Worm (Caenorhabditis elegans) whole organism, mixed stage, embryonic: ENCODE results near the gene F35F10.5.

Experiments used
- M03D4.4 ChIP-seq: sonication (generic microtip); optimal IDR thresholded peaks from 2 replicates; lab custom pipeline; 2017; ENCODE audit warnings: mild to moderate bottlenecking, missing genetic modification characterization, missing compliant biosample characterization
- bed-3 ChIP-seq: fragments of 200-800 bp; sonication (Bioruptor generic); optimal IDR thresholded peaks from 3 replicates; lab custom pipeline; 2018; ENCODE audit warnings: mild to moderate bottlenecking, missing genetic modification characterization, moderate library complexity, missing compliant biosample characterization
- blmp-1 ChIP-seq: fragments of 150-350 bp; optimal IDR thresholded peaks from 2 replicates; lab custom pipeline; 2014; ENCODE audit warnings: missing biosample characterization, missing genetic modification characterization
- ceh-39 ChIP-seq: fragments of 150-350 bp; optimal IDR thresholded peaks from 2 replicates; lab custom pipeline; 2014; ENCODE audit warnings: missing biosample characterization, missing genetic modification characterization
- ceh-43 ChIP-seq: fragments of 200-800 bp; sonication (Bioruptor generic); optimal IDR thresholded peaks from 2 replicates; lab custom pipeline; 2018; ENCODE audit warnings: mild to moderate bottlenecking, missing genetic modification characterization, moderate library complexity, missing compliant biosample characterization
- ceh-83 ChIP-seq: fragments of 200-800 bp; sonication (Bioruptor generic); optimal IDR thresholded peaks from 2 replicates; lab custom pipeline; 2018; ENCODE audit warnings: mild to moderate bottlenecking, missing genetic modification characterization, missing compliant biosample characterization
- ces-1 ChIP-seq: fragments of 150-350 bp; optimal IDR thresholded peaks from 2 replicates; lab custom pipeline; 2014; ENCODE audit warnings: missing biosample characterization, missing genetic modification reagents, missing genetic modification characterization
- cnd-1 ChIP-seq: fragments of 200-800 bp; sonication (Bioruptor generic); optimal IDR thresholded peaks from 2 replicates; lab custom pipeline; 2018; ENCODE audit warnings: mild to moderate bottlenecking, missing genetic modification characterization, missing compliant biosample characterization
- drap-1 ChIP-seq: fragments of 200-800 bp; sonication (Bioruptor generic); optimal IDR thresholded peaks from 3 replicates; lab custom pipeline; 2018; ENCODE audit warnings: mild to moderate bottlenecking, missing genetic modification characterization, missing compliant biosample characterization
- elt-1 ChIP-seq: sonication (generic microtip); optimal IDR thresholded peaks from 2 replicates; lab custom pipeline; 2017; ENCODE audit warnings: missing genetic modification characterization, mild to moderate bottlenecking, missing compliant biosample characterization, antibody characterized with exemption, moderate library complexity, borderline replicate concordance; ENCODE audit not compliant: insufficient read depth
- elt-3 ChIP-seq: fragments of 150-350 bp; optimal IDR thresholded peaks from 2 replicates; lab custom pipeline; 2014; ENCODE audit warnings: missing biosample characterization, missing genetic modification characterization
- ham-2 ChIP-seq: fragments of 200-800 bp; sonication (Bioruptor generic); optimal IDR thresholded peaks from 2 replicates; lab custom pipeline; 2018; ENCODE audit warnings: mild to moderate bottlenecking, missing genetic modification characterization, missing compliant biosample characterization
- hlh-1 ChIP-seq: fragments of 150-350 bp; optimal IDR thresholded peaks from 2 replicates; lab custom pipeline; 2014; ENCODE audit warnings: missing biosample characterization, missing genetic modification reagents, missing genetic modification characterization
- lin-13 ChIP-seq: fragments of 150-350 bp; optimal IDR thresholded peaks from 2 replicates; lab custom pipeline; 2014; ENCODE audit warnings: missing biosample characterization, missing genetic modification characterization
- lsy-2 ChIP-seq: fragments of 150-350 bp; optimal IDR thresholded peaks from 2 replicates; lab custom pipeline; 2014; ENCODE audit warnings: missing biosample characterization, missing genetic modification characterization
- mab-5 ChIP-seq: fragments of 150-350 bp; optimal IDR thresholded peaks from 2 replicates; lab custom pipeline; 2014; ENCODE audit warnings: missing biosample characterization, missing genetic modification characterization
- mep-1 ChIP-seq: fragments of 150-350 bp; optimal IDR thresholded peaks from 2 replicates; lab custom pipeline; 2017; ENCODE audit warnings: missing biosample characterization, missing genetic modification reagents, missing genetic modification characterization, inconsistent platforms
- mls-2 ChIP-seq: sonication (generic microtip); optimal IDR thresholded peaks from 2 replicates; lab custom pipeline; 2016; ENCODE audit warnings: mild to moderate bottlenecking, missing genetic modification characterization, moderate library complexity, missing compliant biosample characterization
- nhr-12 ChIP-seq: fragments of 150-350 bp; optimal IDR thresholded peaks from 2 replicates; lab custom pipeline; 2014; ENCODE audit warnings: missing biosample characterization, missing genetic modification characterization
- nhr-2 ChIP-seq: fragments of 150-350 bp; optimal IDR thresholded peaks from 2 replicates; lab custom pipeline; 2014; ENCODE audit warnings: missing biosample characterization, missing genetic modification characterization
- nhr-237 ChIP-seq: fragments of 150-350 bp; optimal IDR thresholded peaks from 2 replicates; lab custom pipeline; 2014; ENCODE audit warnings: missing biosample characterization, missing genetic modification characterization
- nhr-28 ChIP-seq: fragments of 150-350 bp; optimal IDR thresholded peaks from 2 replicates; lab custom pipeline; 2014; ENCODE audit warnings: missing biosample characterization, missing genetic modification characterization
- nhr-76 ChIP-seq: sonication (generic microtip); optimal IDR thresholded peaks from 2 replicates; lab custom pipeline; 2017; ENCODE audit warnings: missing biosample characterization, missing genetic modification characterization
- pha-4 ChIP-seq: fragments of 150-350 bp; optimal IDR thresholded peaks from 2 replicates; lab custom pipeline; 2018; ENCODE audit warnings: missing biosample characterization, missing genetic modification reagents, missing genetic modification characterization
- snpc-4 ChIP-seq: fragments of 150-350 bp; optimal IDR thresholded peaks from 2 replicates; lab custom pipeline; 2014; ENCODE audit warnings: missing biosample characterization, missing genetic modification characterization
- tbx-8 ChIP-seq: fragments of 200-800 bp; sonication (Bioruptor generic); optimal IDR thresholded peaks from 2 replicates; lab custom pipeline; 2018; ENCODE audit warnings: mild to moderate bottlenecking, missing genetic modification characterization, moderate library complexity, missing compliant biosample characterization
- unc-120 ChIP-seq: sonication (generic microtip); optimal IDR thresholded peaks from 2 replicates; lab custom pipeline; 2017; ENCODE audit warnings: missing genetic modification characterization, missing compliant biosample characterization; ENCODE audit not compliant: poor library complexity, severe bottlenecking
- unc-39 ChIP-seq: fragments of 150-350 bp; optimal IDR thresholded peaks from 2 replicates; lab custom pipeline; 2014; ENCODE audit warnings: missing biosample characterization, missing genetic modification characterization
- unc-62 ChIP-seq: fragments of 150-350 bp; optimal IDR thresholded peaks from 2 replicates; lab custom pipeline; 2014; ENCODE audit warnings: missing biosample characterization, missing genetic modification reagents, missing genetic modification characterization
- zip-8 ChIP-seq: fragments of 150-350 bp; optimal IDR thresholded peaks from 2 replicates; lab custom pipeline; 2014; ENCODE audit warnings: missing biosample characterization, missing genetic modification characterization
- ztf-11 ChIP-seq: fragments of 150-350 bp; optimal IDR thresholded peaks from 2 replicates; lab custom pipeline; 2014; ENCODE audit warnings: missing biosample characterization, missing genetic modification characterization

Gene F35F10.5

ce11 chrV:3260075-3260474 lies 24.7 kb upstream of the F35F10.5 start, which contains the start of gene srbc-5:
Gene srbc-5 (plus strand): TSS chrV:3260375.
- TF ChIP-seq nhr-2 = no peak
- no peak for TF ChIP-seq ztf-11
- no peak for TF ChIP-seq tbx-8 (GFP tag; lab: Kevin White, UChicago)
- TF ChIP-seq elt-3 (tag; lab: Kevin White, UChicago) = no peak
- no peak for TF ChIP-seq bed-3 (GFP tag; lab: Kevin White, UChicago)
- no peak for TF ChIP-seq ceh-43 (GFP tag; lab: Kevin White, UChicago)
- TF ChIP-seq pha-4 (tag; lab: Kevin White, UChicago) = no peak
- TF ChIP-seq drap-1 (GFP tag; lab: Kevin White, UChicago) = no peak
- TF ChIP-seq mep-1 (tag; lab: Kevin White, UChicago) = no peak
- TF ChIP-seq unc-39 = no peak
- no peak for TF ChIP-seq M03D4.4
- no peak for TF ChIP-seq lin-13 (tag; lab: Kevin White, UChicago)
- no peak for TF ChIP-seq ceh-39 (tag; lab: Kevin White, UChicago)
- TF ChIP-seq unc-120 (tag; lab: Kevin White, UChicago) = no peak
- TF ChIP-seq nhr-237 (tag; lab: Kevin White, UChicago) = no peak
- TF ChIP-seq cnd-1 = no peak

- TF ChIP-seq M03D4.4 = no peak
- TF ChIP-seq mep-1 (tag; lab: Kevin White, UChicago) = no peak
- TF ChIP-seq unc-62 (GFP tag; lab: Kevin White, UChicago) = no peak
- no peak for TF ChIP-seq hlh-1 (tag; lab: Kevin White, UChicago)
- TF ChIP-seq blmp-1 (tag; lab: Kevin White, UChicago) = no peak
- TF ChIP-seq pha-4 (tag; lab: Kevin White, UChicago) = no peak
- no peak for TF ChIP-seq lsy-2
- no peak for TF ChIP-seq tbx-8 (GFP tag; lab: Kevin White, UChicago)
- TF ChIP-seq nhr-2 = no peak
- no peak for TF ChIP-seq drap-1 (GFP tag; lab: Kevin White, UChicago)
Observed at ce11 chrV:3266189-3266588, 18.5 kb upstream of the F35F10.5 start, which contains the start of gene T28A11.17. Gene T28A11.17 (minus strand): TSS chrV:3266289.

- TF ChIP-seq M03D4.4 (no peak), unc-120 (tag; lab: Kevin White, UChicago) (no peak), snpc-4 (tag; lab: Kevin White, UChicago) (no peak), bed-3 (GFP tag; lab: Kevin White, UChicago) (no peak), ceh-39 (tag; lab: Kevin White, UChicago) (no peak), ceh-83 (GFP tag; lab: Kevin White, UChicago) (no peak), ztf-11 (no peak), mab-5 (tag; lab: Kevin White, UChicago) (no peak), nhr-76 (tag; lab: Kevin White, UChicago) (no peak)
Observed at ce11 chrV:3267950-3268349, 16.8 kb upstream of the F35F10.5 start, which contains the start of gene T28A11.18. Gene T28A11.18 (minus strand): TSS chrV:3268050.

ce11 chrV:3269407-3269806 lies 15.3 kb upstream of the F35F10.5 start, which contains the start of gene T28A11.19:
Gene T28A11.19 (minus strand): TSS chrV:3269514.
- TF ChIP-seq ceh-39 (tag; lab: Kevin White, UChicago) = no peak
- TF ChIP-seq cnd-1 = no peak
- no peak for TF ChIP-seq bed-3 (GFP tag; lab: Kevin White, UChicago)
- no peak for TF ChIP-seq elt-3 (tag; lab: Kevin White, UChicago)
- no peak for TF ChIP-seq ham-2 (GFP tag; lab: Kevin White, UChicago)
- TF ChIP-seq ces-1 (GFP tag; lab: Kevin White, UChicago) = no peak
- no peak for TF ChIP-seq snpc-4 (tag; lab: Kevin White, UChicago)
- TF ChIP-seq unc-120 (tag; lab: Kevin White, UChicago) = no peak

ce11 chrV:3273156-3273555 lies 11.6 kb upstream of the F35F10.5 start, which contains the start of gene T28A11.20:
Gene T28A11.20 (minus strand): TSS chrV:3273256.
- TF ChIP-seq nhr-12 (no peak), mls-2 (tag; lab: Kevin White, UChicago) (no peak), bed-3 (GFP tag; lab: Kevin White, UChicago) (no peak), drap-1 (GFP tag; lab: Kevin White, UChicago) (no peak)
- TF ChIP-seq, all 35 proteins: peak for 0

ce11 chrV:3273577-3274100 lies 11.1 kb upstream of the F35F10.5 start, which contains the start of gene T28A11.4:
Gene T28A11.4 (plus strand): TSS chrV:3274050.
- TF ChIP-seq mep-1 (tag; lab: Kevin White, UChicago) = no peak
- TF ChIP-seq elt-1 (tag; lab: Kevin White, UChicago) = no peak
- TF ChIP-seq nhr-28 (tag; lab: Kevin White, UChicago) = no peak
- TF ChIP-seq drap-1 (GFP tag; lab: Kevin White, UChicago) = no peak
- no peak for TF ChIP-seq cnd-1
- TF ChIP-seq nhr-2 = no peak
- no peak for TF ChIP-seq blmp-1 (tag; lab: Kevin White, UChicago)
- TF ChIP-seq mab-5 (tag; lab: Kevin White, UChicago) = no peak
- TF ChIP-seq nhr-76 (tag; lab: Kevin White, UChicago) = no peak
- no peak for TF ChIP-seq lsy-2
- TF ChIP-seq zip-8 (tag; lab: Kevin White, UChicago) = no peak
- no peak for TF ChIP-seq ces-1 (GFP tag; lab: Kevin White, UChicago)
- no peak for TF ChIP-seq unc-39
- no peak for TF ChIP-seq hlh-1 (tag; lab: Kevin White, UChicago)
- no peak for TF ChIP-seq tbx-8 (GFP tag; lab: Kevin White, UChicago)
- TF ChIP-seq bed-3 (GFP tag; lab: Kevin White, UChicago) = no peak
- no peak for TF ChIP-seq nhr-237 (tag; lab: Kevin White, UChicago)
- no peak for TF ChIP-seq snpc-4 (tag; lab: Kevin White, UChicago)
- no peak for TF ChIP-seq nhr-12
- no peak for TF ChIP-seq ceh-43 (GFP tag; lab: Kevin White, UChicago)
